Fruit fly (Drosophila melanogaster) ovary, adult (tissue): ENCODE data around the gene yip2.

Source experiments
- CG17801 ChIP-seq: fragments of 200-800 bp; optimal IDR thresholded peaks from 2 replicates; lab custom pipeline; 2019; ENCODE audit warnings: missing biosample characterization, mild to moderate bottlenecking, missing genetic modification characterization, moderate library complexity; ENCODE audit not compliant: partially characterized antibody

Gene yip2

DNA sequence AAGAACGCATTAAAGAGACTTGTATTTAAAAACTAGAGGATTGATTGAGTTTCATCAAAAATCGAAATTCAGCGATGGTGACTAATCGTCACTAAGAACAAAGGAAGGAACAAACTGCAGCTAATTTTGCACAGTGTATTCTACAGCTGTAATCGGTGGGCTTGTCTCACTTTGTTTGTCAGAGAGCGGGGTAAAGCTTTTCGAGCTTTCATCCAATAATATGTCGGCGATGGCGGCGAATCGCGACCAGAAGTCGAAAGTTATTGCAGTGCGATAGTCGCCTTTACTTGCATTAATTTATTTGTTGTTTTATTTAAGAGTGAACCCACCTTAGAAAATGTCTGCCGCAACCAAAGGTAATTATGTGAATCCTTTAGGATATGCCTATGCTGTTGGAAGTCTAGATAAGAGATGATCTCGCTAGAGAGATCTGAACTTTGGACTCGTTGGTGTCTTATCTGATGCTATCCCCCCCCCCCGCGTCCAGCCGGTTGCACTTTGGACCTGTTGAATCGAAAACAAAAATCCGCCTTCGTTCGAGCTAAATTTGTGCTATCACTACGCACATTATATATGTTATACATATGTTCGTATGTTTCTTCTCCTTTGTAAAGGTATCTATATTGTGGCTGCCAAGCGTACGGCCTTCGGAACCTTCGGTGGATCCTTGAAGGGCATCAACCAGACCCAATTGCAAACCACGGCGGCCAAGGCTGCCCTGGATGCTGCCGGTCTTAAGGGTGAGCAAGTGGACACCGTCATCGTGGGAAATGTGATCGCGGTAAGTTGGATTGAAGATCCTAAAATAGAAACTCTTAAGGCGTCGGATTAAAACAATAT, at the start of gene yip2:
TSS of gene yip2 (plus strand) at position 243 of the 840 bp plus-strand sequence.
- TF ChIP-seq CG17801 (GFP tag; lab: Kevin White, UChicago) = peak; percentile 93

DNA sequence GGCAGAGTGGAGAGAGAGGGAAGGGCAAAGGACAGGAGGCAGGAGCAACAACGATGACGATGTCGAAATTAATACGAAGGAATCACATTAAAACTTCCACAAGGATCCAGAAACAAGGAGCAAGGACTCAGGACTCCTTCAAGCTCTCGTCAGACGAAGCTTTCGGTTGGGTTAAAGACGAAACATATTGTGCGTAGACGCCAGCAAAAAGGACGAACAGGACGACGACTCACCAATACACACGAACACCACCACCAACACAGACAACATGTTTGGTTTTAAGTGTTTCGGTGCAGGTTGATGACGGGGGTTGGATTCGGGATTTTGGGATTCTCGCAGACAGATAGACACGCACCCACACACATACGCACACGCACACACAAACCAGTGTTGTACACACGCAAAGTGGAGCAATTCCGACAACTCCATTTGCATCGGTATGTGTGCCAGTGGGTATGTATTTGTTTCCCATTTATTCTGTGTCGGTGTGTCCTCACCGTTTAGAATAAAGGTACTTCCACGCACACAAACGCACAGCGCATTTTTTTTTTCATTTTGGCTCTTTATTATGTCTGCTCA, 32.6 kb upstream of the yip2 start:
- no peak for TF ChIP-seq CG17801 (GFP tag; lab: Kevin White, UChicago)

DNA sequence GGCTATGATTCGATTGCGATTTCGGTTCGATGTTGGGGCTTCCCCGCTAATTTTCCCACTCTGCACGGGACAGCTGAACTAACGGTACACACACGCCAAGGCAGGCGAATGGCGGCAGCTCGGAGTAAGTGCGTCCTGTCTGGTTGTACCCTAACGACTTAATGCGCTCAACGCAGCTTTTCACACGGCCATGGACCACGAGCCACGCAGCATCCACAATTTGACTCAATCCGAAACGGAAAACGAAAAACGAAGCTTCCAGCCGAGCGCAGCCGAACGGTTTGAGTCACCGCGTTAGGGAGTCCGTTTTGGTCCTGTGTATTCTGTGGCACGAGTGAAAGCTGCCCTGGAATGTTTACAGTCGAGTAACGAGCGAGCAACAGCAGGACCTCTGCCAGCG, 29.0 kb upstream of the yip2 start, which contains the start of gene nAChRalpha6:
TSS of gene nAChRalpha6 (minus strand) at position 165 of the 400 bp plus-strand sequence.
- TF ChIP-seq CG17801 (GFP tag; lab: Kevin White, UChicago) = no peak

DNA sequence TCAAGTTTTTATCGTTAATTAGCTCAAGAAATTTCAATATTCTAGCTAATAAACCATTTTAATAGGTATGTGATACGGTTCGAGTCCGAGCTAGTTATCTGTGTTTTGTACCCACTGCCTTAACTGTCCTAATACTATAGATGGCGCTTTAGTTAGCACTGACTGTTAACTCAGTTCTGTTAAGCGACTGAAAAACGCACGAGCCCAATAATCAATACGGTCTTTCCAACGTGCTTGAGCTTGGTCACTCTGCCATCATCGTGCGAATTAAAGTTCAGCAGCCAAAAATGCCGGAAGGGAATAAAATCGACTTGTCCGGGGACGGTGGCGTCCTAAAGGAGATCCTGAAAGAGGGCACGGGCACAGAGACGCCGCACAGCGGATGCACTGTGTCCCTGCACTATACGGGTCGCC, 27.2 kb upstream of the yip2 start, which contains the start of gene Fkbp59:
TSS of gene Fkbp59 (plus strand) at position 150 of the 414 bp plus-strand sequence.
- TF ChIP-seq CG17801 (GFP tag; lab: Kevin White, UChicago) = no peak

DNA sequence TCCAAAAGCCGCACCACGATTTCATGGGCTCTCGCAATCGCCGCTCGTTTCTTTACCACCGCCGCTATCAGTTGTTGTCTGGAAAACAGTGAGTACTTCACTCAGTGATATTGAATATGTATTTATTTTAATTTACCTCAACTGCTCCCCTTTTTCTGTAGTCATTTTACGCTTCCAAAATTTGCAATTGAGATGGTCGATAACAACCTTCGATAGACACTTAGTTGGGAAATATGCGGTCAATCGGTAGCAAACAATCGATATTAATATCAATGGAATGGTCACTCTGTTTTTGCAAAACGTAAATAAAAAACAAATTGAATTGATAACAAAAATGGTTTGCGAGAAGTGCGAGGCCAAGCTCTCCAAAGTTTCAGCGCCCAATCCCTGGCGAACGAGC, 24.5 kb upstream of the yip2 start, which contains the start of the genes CG34183 and CG4537:
TSS of gene CG34183 (minus strand) at position 197 of the 400 bp plus-strand sequence.
TSS of gene CG4537 (plus strand) at position 310 of the 400 bp plus-strand sequence.
- peak; percentile 71 for TF ChIP-seq CG17801 (GFP tag; lab: Kevin White, UChicago)

DNA sequence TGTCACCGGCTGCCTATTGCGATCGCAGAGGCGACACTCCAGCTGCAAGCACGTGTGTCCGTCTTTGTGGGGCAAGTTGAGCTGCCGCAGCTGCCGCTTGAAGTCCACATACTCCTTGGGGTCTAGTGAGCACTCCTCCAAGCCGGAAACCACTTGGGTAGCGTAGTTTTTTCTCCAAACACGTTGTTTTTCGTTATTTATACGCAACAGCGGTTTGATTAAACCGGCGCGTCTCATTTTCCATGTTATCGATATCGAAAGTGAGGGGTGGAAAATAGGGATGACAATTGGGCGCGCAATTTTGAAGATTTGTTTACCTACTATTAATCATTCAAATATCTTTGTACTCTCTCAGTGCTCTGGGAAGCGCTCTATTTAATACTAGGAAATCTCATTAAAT, 21.9 kb upstream of the yip2 start, which contains the start of gene mtDNA-helicase:
TSS of gene mtDNA-helicase (minus strand) at position 264 of the 400 bp plus-strand sequence.
- TF ChIP-seq CG17801 (GFP tag; lab: Kevin White, UChicago) = no peak

DNA sequence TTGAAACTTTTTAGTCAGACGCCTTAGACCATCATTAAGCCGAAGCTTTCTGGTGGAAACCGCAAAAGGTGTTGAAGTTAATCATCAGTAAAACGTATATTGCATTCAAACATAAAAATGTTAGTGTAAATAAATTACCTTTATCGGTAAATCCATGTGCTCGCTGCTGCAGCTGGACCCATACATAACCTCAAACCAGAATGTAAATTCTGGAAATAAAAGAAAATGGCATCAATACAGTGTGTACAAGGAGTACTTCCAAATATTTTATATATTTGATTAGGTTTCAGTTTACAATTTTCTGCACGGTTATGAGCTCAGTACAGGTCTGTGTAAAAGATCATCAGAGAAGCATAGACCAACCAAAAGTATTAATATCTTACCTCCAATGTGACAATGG, 20.9 kb upstream of the yip2 start:
- TF ChIP-seq CG17801 (GFP tag; lab: Kevin White, UChicago) = no peak

DNA sequence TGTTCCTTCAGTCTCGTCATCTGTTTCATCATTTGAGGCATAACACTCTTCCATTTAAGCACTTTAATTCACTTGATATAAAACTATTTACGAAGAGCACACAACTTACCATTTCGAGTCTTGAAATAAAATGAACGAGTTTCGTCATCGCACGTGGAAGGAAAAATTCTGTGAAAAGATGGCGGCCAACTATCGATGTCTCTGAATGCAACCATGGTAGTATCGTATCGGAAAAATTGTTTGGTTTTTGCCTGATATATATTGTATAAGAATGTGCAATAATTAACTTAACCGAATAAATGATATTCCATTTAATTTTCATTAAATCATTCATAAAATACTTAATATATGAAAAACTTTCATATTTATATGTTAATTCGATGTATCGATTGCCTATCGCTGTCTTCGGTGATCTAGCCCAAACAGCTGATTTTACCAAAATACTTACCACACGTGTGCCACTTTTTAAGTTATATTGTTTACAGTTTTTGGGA, 20.1 kb upstream of the yip2 start, which contains the start of gene Bka:
TSS of gene Bka (plus strand) at position 417 of the 494 bp plus-strand sequence.
- peak; percentile 86 for TF ChIP-seq CG17801 (GFP tag; lab: Kevin White, UChicago)

DNA sequence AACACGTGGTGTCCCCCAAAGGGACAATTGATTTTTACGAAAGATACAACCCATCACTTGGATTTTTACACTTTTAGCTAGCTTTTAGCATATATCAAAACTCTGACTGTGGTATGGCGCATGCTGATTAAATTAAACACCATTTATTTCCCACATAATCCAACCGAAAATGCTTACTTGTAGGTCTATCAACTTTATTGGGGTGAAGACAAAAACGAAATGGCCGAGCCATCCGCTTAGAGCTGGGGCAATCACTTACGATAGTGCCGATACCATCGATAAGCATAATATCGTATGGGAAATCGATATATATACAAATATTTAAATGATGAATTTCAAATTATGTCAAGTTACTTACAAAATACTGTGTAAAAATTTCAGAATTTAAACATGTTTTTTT, 17.8 kb upstream of the yip2 start, which contains the start of gene RpS2:
TSS of gene RpS2 (minus strand) at position 257 of the 400 bp plus-strand sequence.
- peak; percentile 44 for TF ChIP-seq CG17801 (GFP tag; lab: Kevin White, UChicago)

DNA sequence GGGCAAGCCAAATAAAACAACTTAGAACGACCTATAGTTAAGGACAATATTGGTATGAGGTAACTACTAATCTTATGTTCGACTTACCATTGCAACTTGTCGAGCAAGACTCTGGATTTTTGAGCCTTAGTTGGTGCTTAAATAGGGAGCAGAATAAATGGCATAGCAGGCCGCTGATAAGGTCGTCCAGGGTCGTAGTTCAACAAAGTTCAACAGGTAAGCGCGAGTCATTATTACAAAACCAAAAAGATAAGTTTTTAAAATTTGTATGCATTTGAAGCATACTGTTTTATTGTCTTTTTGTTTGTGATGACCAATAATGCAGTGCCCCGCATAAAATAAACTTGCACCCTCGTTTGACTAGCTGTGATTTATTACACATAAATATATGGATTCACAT, 12.0 kb upstream of the yip2 start, which contains the start of gene Muc30E:
TSS of gene Muc30E (minus strand) at position 101 of the 400 bp plus-strand sequence.
- no peak for TF ChIP-seq CG17801 (GFP tag; lab: Kevin White, UChicago)

DNA sequence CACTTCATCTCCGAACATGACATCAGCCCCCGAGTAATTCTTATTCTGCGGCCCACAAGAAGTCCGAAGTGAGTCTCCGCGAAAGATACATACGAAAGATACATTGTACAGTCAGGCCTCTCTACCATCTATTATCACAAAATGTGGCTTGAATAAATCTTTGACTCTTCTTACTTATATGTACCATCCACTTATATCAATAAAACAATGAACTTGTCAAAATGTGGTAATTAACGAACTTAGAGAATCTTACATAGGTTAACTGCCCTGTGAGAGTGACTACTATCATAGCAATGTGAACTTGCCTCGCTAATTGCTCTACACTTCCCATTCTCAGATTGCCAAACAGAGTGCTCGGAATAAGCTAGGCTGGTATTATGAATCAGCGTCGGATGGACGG, 8.4 kb upstream of the yip2 start:
- no peak for TF ChIP-seq CG17801 (GFP tag; lab: Kevin White, UChicago)

DNA sequence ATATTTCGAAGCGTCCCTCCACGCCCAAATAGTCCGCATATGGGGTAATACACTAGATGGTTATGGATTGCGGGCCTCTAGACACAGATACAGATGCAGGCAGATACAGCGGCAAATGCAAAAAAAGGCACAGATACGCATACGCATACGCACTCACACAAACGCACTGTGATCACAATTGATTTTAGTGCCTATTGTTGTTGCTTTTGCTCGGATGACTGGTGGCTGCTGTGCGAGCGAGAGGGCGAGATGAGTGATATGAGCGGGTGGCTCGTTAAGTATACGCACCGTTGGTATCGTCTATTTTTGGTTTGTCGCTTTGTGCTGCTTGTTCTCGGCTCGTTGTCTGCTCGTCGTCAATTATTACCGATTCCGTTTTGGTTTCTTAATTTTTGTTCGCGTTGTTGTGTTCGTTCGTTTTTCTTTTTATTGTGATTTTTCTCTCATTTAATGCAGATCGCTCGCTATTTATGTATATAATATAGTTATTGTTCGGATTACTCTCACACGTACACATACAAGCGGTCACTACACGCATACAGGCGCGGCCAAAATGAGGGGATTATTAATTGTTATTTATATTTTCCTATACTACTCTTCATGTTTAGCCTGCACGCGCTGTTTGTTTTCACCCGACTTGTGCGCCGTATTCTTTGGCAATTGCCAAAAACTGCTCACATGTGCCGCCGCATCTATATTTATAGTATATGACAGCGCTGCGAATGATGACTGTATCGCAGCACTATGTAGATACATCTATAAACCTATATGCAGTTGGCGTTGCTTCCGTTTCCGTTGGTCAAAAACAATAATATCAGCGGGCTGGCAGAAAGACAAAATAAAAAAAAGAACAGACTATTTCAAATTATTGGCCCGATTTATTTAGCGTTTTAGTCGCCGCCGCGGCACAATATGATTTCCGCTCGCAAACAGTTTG, 7.5 kb upstream of the yip2 start:
- TF ChIP-seq CG17801 (GFP tag; lab: Kevin White, UChicago) = no peak

DNA sequence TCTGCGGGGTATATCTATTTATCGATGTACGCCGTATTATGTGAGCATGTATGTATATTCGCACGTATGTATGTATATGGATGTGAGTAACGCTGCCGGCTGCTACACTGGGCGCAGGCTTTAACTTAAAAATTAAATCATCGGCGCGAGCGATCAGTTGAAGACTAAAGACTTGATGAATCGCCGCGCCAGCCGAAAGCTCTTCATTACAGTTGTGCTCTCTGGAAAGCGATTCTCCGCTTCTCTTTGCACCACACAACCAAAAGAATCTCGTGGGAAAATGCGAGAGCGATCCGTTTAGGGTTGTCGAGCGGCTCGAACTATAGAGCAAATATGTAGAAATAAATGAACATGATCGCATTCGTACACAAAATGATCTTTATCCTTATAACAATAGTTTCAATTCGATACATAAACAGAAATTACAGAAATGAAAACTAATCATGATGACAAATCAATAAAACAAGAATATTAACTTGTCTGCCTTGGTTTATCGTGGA, 6.5 kb upstream of the yip2 start, which contains the start of gene CG13124:
TSS of gene CG13124 (minus strand) at position 166 of the 500 bp plus-strand sequence.
- peak; percentile 18 for TF ChIP-seq CG17801 (GFP tag; lab: Kevin White, UChicago)

DNA sequence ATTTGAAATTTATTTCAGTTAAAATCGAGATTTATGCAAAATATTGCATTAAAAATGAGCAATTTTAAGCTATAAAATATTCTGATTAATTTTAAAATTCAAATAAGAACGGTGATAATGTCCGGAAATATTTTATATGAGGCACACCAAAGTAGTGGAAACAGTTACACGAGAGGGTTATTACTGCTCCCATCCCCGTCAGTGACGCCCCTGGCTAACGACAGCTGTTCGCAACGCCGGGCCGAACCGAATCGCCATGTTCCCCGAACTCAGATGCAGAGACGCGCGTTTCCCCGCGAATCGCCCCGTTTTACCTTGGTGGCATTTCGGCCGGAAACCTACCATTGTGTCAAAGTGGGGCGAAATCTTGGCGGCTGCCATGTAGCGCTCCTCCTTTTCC, 3.3 kb upstream of the yip2 start:
- TF ChIP-seq CG17801 (GFP tag; lab: Kevin White, UChicago) = no peak
